Worm (Caenorhabditis elegans): ENCODE measurements around the gene soap-1.

soap-1 gene

DNA sequence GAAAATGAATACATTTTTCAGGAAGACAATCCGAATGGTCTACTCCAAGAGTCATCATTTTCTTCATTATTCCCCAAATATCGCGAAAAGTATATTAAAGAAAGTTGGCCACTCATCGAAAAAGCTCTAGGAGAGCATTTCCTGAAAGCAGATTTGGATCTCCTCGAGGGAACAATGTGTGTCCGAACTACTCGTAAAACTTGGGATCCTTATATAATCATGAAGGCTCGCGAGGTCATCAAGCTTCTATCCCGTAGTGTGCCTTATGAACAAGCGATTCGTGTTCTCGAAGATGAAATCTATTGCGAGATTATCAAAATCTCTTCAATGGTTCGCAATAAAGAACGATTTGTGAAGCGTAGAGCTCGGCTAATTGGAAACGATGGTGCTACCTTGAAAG is 16.8 kb upstream of the soap-1 start:
- TF ChIP-seq spr-1 (tag; optimal IDR thresholded peaks at IDR 0.05): no peak
- TF ChIP-seq aha-1 (tag): peak; percentile 95

- peak; percentile 62 for TF ChIP-seq mep-1 (tag; optimal IDR thresholded peaks at IDR 0.05)
- peak; percentile 71 for TF ChIP-seq lin-38 (GFP tag; IDR thresholded peaks at IDR 0.05)
- TF ChIP-seq pqm-1 (tag; optimal IDR thresholded peaks at IDR 0.05): peak; percentile 13
- TF ChIP-seq rbr-2 (tag; optimal IDR thresholded peaks at IDR 0.05): peak; percentile 25
- TF ChIP-seq mdt-29 (GFP tag; IDR thresholded peaks at IDR 0.05): no peak
- no peak for TF ChIP-seq lin-13 (GFP tag; optimal IDR thresholded peaks at IDR 0.05)
- TF ChIP-seq aha-1 (tag): peak; percentile 30
- peak; percentile 28 for TF ChIP-seq duxl-1 (tag; optimal IDR thresholded peaks at IDR 0.05; ENCODE audit: poor library complexity)
- TF ChIP-seq F26F4.8 (GFP tag; conservative IDR thresholded peaks at IDR 0.05): no peak
- peak; percentile 11 for TF ChIP-seq hlh-30 (tag; optimal IDR thresholded peaks at IDR 0.05; ENCODE audit: insufficient read depth)
- TF ChIP-seq set-16 (GFP tag; IDR thresholded peaks at IDR 0.05): no peak
- peak in 1 of 2 experiments; percentile 57 for TF ChIP-seq lsy-2 (tag; optimal IDR thresholded peaks at IDR 0.05)
- TF ChIP-seq unc-130 (GFP tag; optimal IDR thresholded peaks at IDR 0.05): peak; percentile 6
- peak; percentile 58; the same call in 1 of the 2 replicates for TF ChIP-seq pha-4 (GFP tag; IDR thresholded peaks at IDR 0.05)
- no peak for TF ChIP-seq pha-4 (tag; optimal IDR thresholded peaks at IDR 0.05)
- peak; percentile 3 for TF ChIP-seq hlh-11 (tag; optimal IDR thresholded peaks at IDR 0.05)
- TF ChIP-seq dpl-1 (GFP tag; optimal IDR thresholded peaks at IDR 0.05): peak; percentile 65
- no peak for TF ChIP-seq unc-39 (tag; optimal IDR thresholded peaks at IDR 0.05)
- peak; percentile 85 for TF ChIP-seq mes-2 (tag; optimal IDR thresholded peaks at IDR 0.05; ENCODE audit: poor library complexity, severe bottlenecking)
- TF ChIP-seq egl-43 (GFP tag; IDR thresholded peaks at IDR 0.05): 0 out of 2 replicates have a peak, but pooled peaks have one; percentile 33
- peak; percentile 46 for TF ChIP-seq dve-1 (tag; optimal IDR thresholded peaks at IDR 0.05; ENCODE audit: insufficient read depth)
- TF ChIP-seq F49E8.2 (tag; optimal IDR thresholded peaks at IDR 0.05; ENCODE audit: borderline replicate concordance): no peak
- no peak for TF ChIP-seq daf-16 (GFP tag; optimal IDR thresholded peaks at IDR 0.05)
- peak; percentile 24 for TF ChIP-seq daf-16 (tag; optimal IDR thresholded peaks at IDR 0.05)
- TF ChIP-seq ceh-32 (tag; optimal IDR thresholded peaks at IDR 0.05; ENCODE audit: poor library complexity): no peak
- TF ChIP-seq lin-15B (tag; optimal IDR thresholded peaks at IDR 0.05): peak; percentile 35
- 0 out of 2 replicates have a peak, but pooled peaks have one; percentile 45 for TF ChIP-seq arid-1 (GFP tag; conservative IDR thresholded peaks at IDR 0.05)
- TF ChIP-seq nhr-77 (tag; optimal IDR thresholded peaks at IDR 0.05): peak; percentile 15
- 0 out of 2 replicates have a peak, but pooled peaks have one; percentile 20 for TF ChIP-seq hmg-1.1 (GFP tag; IDR thresholded peaks at IDR 0.05)
Observed at ce11 chrV:7230847-7231246, 16.1 kb upstream of the soap-1 start, which contains the start of the genes gei-6 and krr-1. Gene gei-6, minus strand, starts transcription at chrV:7230848. Gene krr-1, plus strand, starts transcription at chrV:7231190.

DNA sequence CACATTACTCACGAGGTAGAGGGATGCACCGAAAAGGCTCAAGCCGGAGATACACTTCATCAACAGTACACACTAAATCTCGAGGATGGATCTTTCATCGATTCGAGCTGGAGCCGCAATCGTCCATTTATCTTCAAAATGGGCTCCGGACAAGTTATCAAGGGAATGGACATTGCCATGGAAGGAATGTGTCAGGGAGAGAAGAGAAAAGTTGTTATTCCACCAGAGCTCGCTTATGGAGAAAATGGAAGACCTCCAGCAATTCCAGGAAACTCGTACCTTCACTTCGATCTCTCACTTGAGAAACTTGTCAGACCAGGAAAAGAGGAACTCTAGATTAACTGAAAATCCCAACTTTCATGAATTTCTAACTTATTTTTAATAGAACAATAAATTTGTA is 11.2 kb upstream of the soap-1 start:
- TF ChIP-seq ama-1 (optimal IDR thresholded peaks at IDR 0.05) (peak; percentile 56), aha-1 (tag) (peak; percentile 86), cey-2 (tag; optimal IDR thresholded peaks at IDR 0.05; ENCODE audit: borderline replicate concordance, insufficient read depth) (no peak)

ce11 chrV:7224947-7225346 is 10.2 kb upstream of the soap-1 start, which contains the start of gene fkb-3:
Gene fkb-3, plus strand, starts transcription at chrV:7225223.
- TF ChIP-seq lim-7 (GFP tag; IDR thresholded peaks at IDR 0.05) (no peak), tag-97 (GFP tag; IDR thresholded peaks at IDR 0.05) (no peak), dmd-8 (GFP tag; IDR thresholded peaks at IDR 0.05) (no peak), mdl-1 (tag; optimal IDR thresholded peaks at IDR 0.05) (peak in 1 of 2 experiments; percentile 48), nhr-48 (tag; optimal IDR thresholded peaks at IDR 0.05) (no peak), mdt-29 (GFP tag; IDR thresholded peaks at IDR 0.05) (no peak), nhr-10 (tag; optimal IDR thresholded peaks at IDR 0.05) (no peak), ceh-44 (GFP tag; IDR thresholded peaks at IDR 0.05) (no peak), R02D3.7 (tag; optimal IDR thresholded peaks at IDR 0.05) (no peak), mxl-3 (GFP tag; optimal IDR thresholded peaks at IDR 0.05) (peak; percentile 25), snpc-1.2 (GFP tag; IDR thresholded peaks at IDR 0.05) (no peak), lin-38 (GFP tag; IDR thresholded peaks at IDR 0.05) (no peak), Y75B8A.6 (GFP tag; IDR thresholded peaks at IDR 0.05) (no peak), nhr-28 (tag; optimal IDR thresholded peaks at IDR 0.05) (peak; percentile 20), F44E2.7 (GFP tag; IDR thresholded peaks at IDR 0.05) (no peak), ZK337.2 (GFP tag; IDR thresholded peaks at IDR 0.05) (no peak), unc-62 (GFP tag; optimal IDR thresholded peaks at IDR 0.05 in 1 of 2) (no peak), unc-62 (tag; optimal IDR thresholded peaks at IDR 0.05) (no peak)

Data from whole organism, L4 larva.